Fruit fly (Drosophila melanogaster) whole organism, embryonic: ENCODE data around the gene SP1173.

ENCODE experiments used
- BEAF-32 ChIP-seq: fragments of 200-800 bp; sonication (Bioruptor generic); optimal IDR thresholded peaks from 3 replicates; lab custom pipeline; 2017; ENCODE audit warnings: missing biosample characterization, missing genetic modification characterization, mild to moderate bottlenecking, moderate library complexity, missing genetic modification reagents
- Bgb ChIP-seq: fragments of 200-800 bp; sonication (Bioruptor generic); IDR thresholded peaks from 2 replicates; pipeline ENCODE4 v1.3.6; 2022; ENCODE audit warnings: missing biosample characterization, missing genetic modification characterization; ENCODE audit not compliant: partially characterized antibody
- Bteb2 ChIP-seq: fragments of 200-800 bp; sonication (Bioruptor generic); optimal IDR thresholded peaks from 2 replicates; lab custom pipeline; 2016; ENCODE audit warnings: missing biosample characterization, missing genetic modification characterization
- CG10321 ChIP-seq: fragments of 200-800 bp; sonication (Bioruptor generic); IDR thresholded peaks from 2 replicates; pipeline ENCODE4 v1.3.6; 2022; ENCODE audit warnings: missing biosample characterization, missing genetic modification characterization
- CG10366 ChIP-seq: fragments of 200-800 bp; sonication (Bioruptor generic); IDR thresholded peaks from 2 replicates; pipeline ENCODE4 v1.3.6; 2022; ENCODE audit warnings: missing biosample characterization, missing genetic modification characterization
- CG10959 ChIP-seq: fragments of 200-800 bp; sonication (Bioruptor generic); IDR thresholded peaks from 2 replicates; pipeline ENCODE4 v1.3.6; 2022; ENCODE audit warnings: missing biosample characterization, missing genetic modification characterization
- CG15269 ChIP-seq: fragments of 200-800 bp; sonication (Bioruptor generic); optimal IDR thresholded peaks from 2 replicates; lab custom pipeline; 2018; ENCODE audit warnings: missing biosample characterization, mild to moderate bottlenecking, missing genetic modification characterization, moderate library complexity
- CG15601 ChIP-seq: fragments of 200-800 bp; sonication (Bioruptor generic); optimal IDR thresholded peaks from 3 replicates; lab custom pipeline; 2019; ENCODE audit warnings: missing biosample characterization, mild to moderate bottlenecking, missing genetic modification characterization, moderate library complexity
- CG17186 ChIP-seq: fragments of 200-800 bp; sonication (Bioruptor generic); optimal IDR thresholded peaks from 3 replicates; lab custom pipeline; 2017; ENCODE audit warnings: missing biosample characterization, missing genetic modification reagents, missing genetic modification characterization
- CG1832 ChIP-seq: fragments of 200-800 bp; sonication (Bioruptor generic); optimal IDR thresholded peaks from 2 replicates; lab custom pipeline; 2017; ENCODE audit warnings: missing biosample characterization, mild to moderate bottlenecking, missing genetic modification characterization, inconsistent platforms
- CG18764 ChIP-seq: fragments of 200-800 bp; sonication (Bioruptor generic); optimal IDR thresholded peaks from 3 replicates; lab custom pipeline; 2016; ENCODE audit warnings: missing biosample characterization, missing genetic modification characterization
- CG2199 ChIP-seq: fragments of 200-800 bp; sonication (Bioruptor generic); IDR thresholded peaks from 3 replicates; pipeline ENCODE4 v1.3.6; 2022; ENCODE audit warnings: missing biosample characterization, missing genetic modification characterization
- CG30431 ChIP-seq: fragments of 200-800 bp; sonication (Bioruptor generic); optimal IDR thresholded peaks from 2 replicates; lab custom pipeline; 2017; ENCODE audit warnings: missing biosample characterization, missing genetic modification characterization
- CG3065 ChIP-seq: fragments of 200-800 bp; sonication (Bioruptor generic); optimal IDR thresholded peaks from 2 replicates; lab custom pipeline; 2016; ENCODE audit warnings: missing biosample characterization, missing genetic modification characterization
- CG31365 ChIP-seq: fragments of 200-800 bp; sonication (Bioruptor generic); optimal IDR thresholded peaks from 2 replicates; lab custom pipeline; 2018; ENCODE audit warnings: missing biosample characterization, mild to moderate bottlenecking, missing genetic modification characterization
- CG32772 ChIP-seq: fragments of 200-800 bp; sonication (Bioruptor generic); IDR thresholded peaks from 2 replicates; pipeline ENCODE4 v1.3.6; 2022; ENCODE audit warnings: missing biosample characterization, missing genetic modification characterization
- CG34224 ChIP-seq: fragments of 200-800 bp; sonication (Bioruptor generic); IDR thresholded peaks from 3 replicates; pipeline ENCODE4 v1.3.6; 2022; ENCODE audit warnings: missing biosample characterization, missing genetic modification characterization; ENCODE audit not compliant: partially characterized antibody
- CG34376 ChIP-seq: fragments of 200-800 bp; sonication (Bioruptor generic); optimal IDR thresholded peaks from 2 replicates; lab custom pipeline; 2018; ENCODE audit warnings: missing biosample characterization, mild to moderate bottlenecking, missing genetic modification characterization
- CG5180 ChIP-seq: fragments of 200-800 bp; sonication (Bioruptor generic); optimal IDR thresholded peaks from 3 replicates; lab custom pipeline; 2017; ENCODE audit warnings: missing biosample characterization, missing genetic modification characterization, mild to moderate bottlenecking, moderate library complexity, missing genetic modification reagents
- CG5245 ChIP-seq: fragments of 200-800 bp; sonication (Bioruptor generic); optimal IDR thresholded peaks from 3 replicates; lab custom pipeline; 2016; ENCODE audit warnings: missing biosample characterization, missing genetic modification characterization
- CG6254 ChIP-seq: fragments of 200-800 bp; sonication (Bioruptor generic); optimal IDR thresholded peaks from 3 replicates; lab custom pipeline; 2017; ENCODE audit warnings: mild to moderate bottlenecking, missing biosample characterization, missing genetic modification reagents, missing genetic modification characterization
- CG6683 ChIP-seq: fragments of 200-800 bp; sonication (Bioruptor generic); optimal IDR thresholded peaks from 2 replicates; lab custom pipeline; 2017; ENCODE audit warnings: missing biosample characterization, mild to moderate bottlenecking, missing genetic modification characterization, missing genetic modification reagents
- CG7786 ChIP-seq: fragments of 200-800 bp; sonication (Bioruptor generic); optimal IDR thresholded peaks from 2 replicates; lab custom pipeline; 2016; ENCODE audit warnings: missing biosample characterization, missing genetic modification characterization
- CG9876 ChIP-seq: fragments of 200-800 bp; sonication (Bioruptor generic); optimal IDR thresholded peaks from 2 replicates; lab custom pipeline; 2016; ENCODE audit warnings: missing biosample characterization, missing genetic modification characterization
- CG9932 ChIP-seq: fragments of 200-800 bp; sonication (Bioruptor generic); IDR thresholded peaks from 2 replicates; pipeline ENCODE4 v1.3.6; 2022; ENCODE audit warnings: missing biosample characterization, missing genetic modification characterization
- Dbx ChIP-seq: fragments of 200-800 bp; sonication (Bioruptor generic); IDR thresholded peaks from 3 replicates; pipeline ENCODE4 v1.3.6; 2022; ENCODE audit warnings: missing biosample characterization, missing genetic modification characterization
- Drgx ChIP-seq: fragments of 200-800 bp; sonication (Bioruptor generic); IDR thresholded peaks from 2 replicates; pipeline ENCODE4 v1.3.6; 2022; ENCODE audit warnings: missing biosample characterization, missing genetic modification characterization
- Ets65A ChIP-seq: fragments of 200-800 bp; sonication (Bioruptor generic); peaks from one replicate; lab custom pipeline; 2016; ENCODE audit warnings: missing biosample characterization, missing genetic modification characterization
- HLHmδ ChIP-seq: fragments of 200-800 bp; sonication (Bioruptor generic); optimal IDR thresholded peaks from 2 replicates; lab custom pipeline; 2018; ENCODE audit warnings: missing biosample characterization, mild to moderate bottlenecking, missing genetic modification characterization, moderate library complexity
- Max ChIP-seq: fragments of 200-800 bp; sonication (Bioruptor generic); optimal IDR thresholded peaks from 2 replicates; lab custom pipeline; 2016; ENCODE audit warnings: missing biosample characterization, mild to moderate bottlenecking, missing genetic modification characterization
- NK7.1 ChIP-seq: fragments of 200-800 bp; sonication (Bioruptor generic); optimal IDR thresholded peaks from 3 replicates; lab custom pipeline; 2016; ENCODE audit warnings: missing biosample characterization, missing genetic modification characterization
- PHDP ChIP-seq: fragments of 200-800 bp; sonication (Bioruptor generic); optimal IDR thresholded peaks from 3 replicates; lab custom pipeline; 2018; ENCODE audit warnings: missing biosample characterization, mild to moderate bottlenecking, missing genetic modification characterization, moderate library complexity
- Scr ChIP-seq: fragments of 200-800 bp; sonication (Bioruptor generic); IDR thresholded peaks from 2 replicates; pipeline ENCODE4 v1.3.6; 2022; ENCODE audit warnings: missing biosample characterization, missing genetic modification characterization; ENCODE audit not compliant: partially characterized antibody
- Sox102F ChIP-seq: fragments of 200-800 bp; sonication (Bioruptor generic); optimal IDR thresholded peaks from 2 replicates; lab custom pipeline; 2018; ENCODE audit warnings: missing biosample characterization, mild to moderate bottlenecking, missing genetic modification characterization, moderate library complexity
- ase ChIP-seq: fragments of 200-800 bp; sonication (Bioruptor generic); IDR thresholded peaks from 3 replicates; pipeline ENCODE4 v1.3.6; 2022; ENCODE audit warnings: missing biosample characterization, missing genetic modification characterization
- chm ChIP-seq: fragments of 200-800 bp; sonication (Bioruptor generic); IDR thresholded peaks from 2 replicates; pipeline ENCODE4 v1.3.6; 2022; ENCODE audit warnings: missing biosample characterization, missing genetic modification characterization
- fu2 ChIP-seq: fragments of 200-800 bp; sonication (Bioruptor generic); optimal IDR thresholded peaks from 2 replicates; lab custom pipeline; 2016; ENCODE audit warnings: missing biosample characterization, missing genetic modification characterization
- gfzf ChIP-seq: fragments of 200-800 bp; sonication (Bioruptor generic); optimal IDR thresholded peaks from 2 replicates; lab custom pipeline; 2016; ENCODE audit warnings: missing biosample characterization, mild to moderate bottlenecking, missing genetic modification characterization, moderate library complexity
- gro ChIP-seq: fragments of 200-800 bp; sonication (Bioruptor generic); optimal IDR thresholded peaks from 2 replicates; lab custom pipeline; 2016; ENCODE audit warnings: missing biosample characterization, missing genetic modification characterization
- gsb-n ChIP-seq: fragments of 200-800 bp; sonication (Bioruptor generic); optimal IDR thresholded peaks from 3 replicates; lab custom pipeline; 2018; ENCODE audit warnings: missing biosample characterization, mild to moderate bottlenecking, missing genetic modification characterization
- jumu ChIP-seq: fragments of 200-800 bp; sonication (Bioruptor generic); optimal IDR thresholded peaks from 3 replicates; lab custom pipeline; 2016; ENCODE audit warnings: missing biosample characterization, missing genetic modification characterization
- kah ChIP-seq: fragments of 200-800 bp; sonication (Bioruptor generic); optimal IDR thresholded peaks from 2 replicates; lab custom pipeline; 2018; ENCODE audit warnings: missing biosample characterization, mild to moderate bottlenecking, missing genetic modification characterization
- lbe ChIP-seq: fragments of 200-800 bp; sonication (Bioruptor generic); optimal IDR thresholded peaks from 2 replicates; lab custom pipeline; 2016; ENCODE audit warnings: missing biosample characterization, mild to moderate bottlenecking, missing genetic modification characterization
- nom ChIP-seq: fragments of 200-800 bp; sonication (Bioruptor generic); optimal IDR thresholded peaks from 2 replicates; lab custom pipeline; 2017; ENCODE audit warnings: missing biosample characterization, missing genetic modification characterization, mild to moderate bottlenecking, moderate library complexity, missing genetic modification reagents
- org-1 ChIP-seq: fragments of 200-800 bp; sonication (Bioruptor generic); optimal IDR thresholded peaks from 2 replicates; lab custom pipeline; 2017; ENCODE audit warnings: missing biosample characterization, missing genetic modification characterization
- pan ChIP-seq, 4 experiments: fragments of >200 bp in 3 of 4; fragments of 200-800 bp in 1 of 4; sonication (Bioruptor generic) in 1 of 4; optimal IDR thresholded peaks in 3 of 4; IDR thresholded peaks in 1 of 4; 2 replicates each; pipeline versions ENCODE4 v1.3.6 to Lab custom; 2017 to 2022; ENCODE audit warnings: missing biosample characterization in 2 of 4, missing genetic modification characterization in 2 of 4, mixed read lengths in 1 of 4
- sisA ChIP-seq: fragments of 200-800 bp; sonication (Bioruptor generic); IDR thresholded peaks from 2 replicates; pipeline ENCODE4 v1.3.6; 2022; ENCODE audit warnings: missing biosample characterization, missing genetic modification characterization
- so ChIP-seq: fragments of 200-800 bp; sonication (Bioruptor generic); IDR thresholded peaks from 3 replicates; pipeline ENCODE4 v1.3.6; 2022; ENCODE audit warnings: missing biosample characterization, missing genetic modification characterization
- sqz ChIP-seq: fragments of 200-800 bp; sonication (Bioruptor generic); optimal IDR thresholded peaks from 3 replicates; lab custom pipeline; 2018; ENCODE audit warnings: missing biosample characterization, mild to moderate bottlenecking, missing genetic modification characterization
- usp ChIP-seq: fragments of >200 bp; optimal IDR thresholded peaks from 2 replicates; lab custom pipeline; 2017; ENCODE audit warnings: missing biosample characterization, missing genetic modification characterization
- zen2 ChIP-seq: fragments of 200-800 bp; sonication (Bioruptor generic); IDR thresholded peaks from 3 replicates; pipeline ENCODE4 v1.3.6; 2022; ENCODE audit warnings: missing biosample characterization, missing genetic modification characterization; ENCODE audit not compliant: partially characterized antibody

The SP1173 gene

dm6 chr3L:6742974-6743345 is 39.6 kb upstream of the SP1173 start, which contains the start of gene dikar (continued):
- TF ChIP-seq zen2 (peak; percentile 59; the same call in 2 of the 3 replicates), CG17186 (no peak), ase (peak; percentile 43; the same call in 1 of the 3 replicates), gro (GFP tag; lab: Kevin White, UChicago) (no peak), Ets65A (GFP tag; lab: Kevin White, UChicago) (peak; percentile 94), NK7.1 (GFP tag; lab: Kevin White, UChicago) (no peak), CG34376 (peak; percentile 10), CG9932 (peak; percentile 94), Dbx (peak; percentile 54; the same call in 2 of the 3 replicates), CG5245 (GFP tag; lab: Kevin White, UChicago) (no peak), Sox102F (GFP tag; lab: Kevin White, UChicago) (no peak), CG10959 (GFP tag; lab: Robert Waterston, UW) (peak; percentile 28; the same call in 1 of the 2 replicates), CG3065 (GFP tag; lab: Kevin White, UChicago) (peak; percentile 11), Max (GFP tag; lab: Kevin White, UChicago) (no peak), CG9876 (GFP tag; lab: Kevin White, UChicago) (no peak), org-1 (GFP tag; lab: Kevin White, UChicago) (no peak), kah (no peak), CG30431 (GFP tag; lab: Kevin White, UChicago) (no peak), gfzf (GFP tag; lab: Kevin White, UChicago) (no peak), fu2 (GFP tag; lab: Kevin White, UChicago) (peak; percentile 45), Bteb2 (GFP tag; lab: Kevin White, UChicago) (peak; percentile 10), CG5180 (GFP tag; lab: Kevin White, UChicago) (no peak), pan (optimal IDR thresholded peaks at IDR 0.05; lab: Kevin White, UChicago) (no peak), pan (GFP tag; optimal IDR thresholded peaks at IDR 0.05 in 1 of 2, IDR thresholded peaks at IDR 0.05 in 1 of 2) (peak in 1 of 2 experiments; percentile 45), jumu (GFP tag; lab: Kevin White, UChicago) (peak; percentile 22), HLHmδ (GFP tag; lab: Kevin White, UChicago) (no peak), usp (no peak), CG15601 (no peak), CG1832 (GFP tag; lab: Kevin White, UChicago) (no peak), sqz (GFP tag; lab: Kevin White, UChicago) (no peak), Scr (peak; percentile 86), CG10366 (GFP tag; lab: Robert Waterston, UW) (peak; percentile 70), CG15269 (no peak), CG34224 (GFP tag; lab: Robert Waterston, UW) (peak; percentile 63; the same call in 2 of the 3 replicates), BEAF-32 (GFP tag; lab: Kevin White, UChicago) (peak; percentile 80), nom (GFP tag; lab: Kevin White, UChicago) (no peak)

- TF ChIP-seq so (GFP tag; lab: Robert Waterston, UW): no peak
- TF ChIP-seq Bgb (GFP tag; lab: Robert Waterston, UW): peak; percentile 41; the same call in 1 of the 2 replicates
- no peak for TF ChIP-seq CG30431 (GFP tag; lab: Kevin White, UChicago)
- no peak for TF ChIP-seq gsb-n (tag; lab: Kevin White, UChicago)
- no peak for TF ChIP-seq chm (GFP tag; lab: Robert Waterston, UW)
- TF ChIP-seq CG6254 (GFP tag; lab: Kevin White, UChicago): no peak
- peak; percentile 100 for TF ChIP-seq CG10321
- TF ChIP-seq CG2199 (GFP tag; lab: Robert Waterston, UW): peak; percentile 55; the same call in 1 of the 3 replicates
- no peak for TF ChIP-seq PHDP (tag; lab: Kevin White, UChicago)
- no peak for TF ChIP-seq CG7786
- TF ChIP-seq sisA (GFP tag; lab: Robert Waterston, UW): no peak
- no peak for TF ChIP-seq CG31365 (tag; lab: Kevin White, UChicago)
- TF ChIP-seq Drgx (GFP tag; lab: Robert Waterston, UW): peak; percentile 42
- no peak for TF ChIP-seq lbe
- peak; percentile 2 for TF ChIP-seq CG6683
- TF ChIP-seq CG32772 (GFP tag; lab: Robert Waterston, UW): no peak
- no peak for TF ChIP-seq CG18764 (GFP tag; lab: Kevin White, UChicago)
Measured at dm6 chr3L:6742110-6742718, 38.9 kb upstream of the SP1173 start.
